Fruit fly (Drosophila melanogaster) whole organism: ENCODE results near the gene Toll-9.

Experiments
- EcR ChIP-seq, 2 experiments: fragments of >200 bp; optimal IDR thresholded peaks; 2 replicates each; lab custom pipeline; 2017; ENCODE audit warnings: missing biosample characterization in 2 of 2, missing genetic modification characterization in 2 of 2, missing genetic modification reagents in 2 of 2
- pan ChIP-seq: fragments of >200 bp; optimal IDR thresholded peaks from 2 replicates; lab custom pipeline; 2017
- psq ChIP-seq: fragments of >200 bp; optimal IDR thresholded peaks from 2 replicates; lab custom pipeline; 2017
- usp ChIP-seq: fragments of >200 bp; optimal IDR thresholded peaks from 2 replicates; lab custom pipeline; 2017; ENCODE audit warnings: missing biosample characterization, missing genetic modification characterization, mixed read lengths

DNA sequence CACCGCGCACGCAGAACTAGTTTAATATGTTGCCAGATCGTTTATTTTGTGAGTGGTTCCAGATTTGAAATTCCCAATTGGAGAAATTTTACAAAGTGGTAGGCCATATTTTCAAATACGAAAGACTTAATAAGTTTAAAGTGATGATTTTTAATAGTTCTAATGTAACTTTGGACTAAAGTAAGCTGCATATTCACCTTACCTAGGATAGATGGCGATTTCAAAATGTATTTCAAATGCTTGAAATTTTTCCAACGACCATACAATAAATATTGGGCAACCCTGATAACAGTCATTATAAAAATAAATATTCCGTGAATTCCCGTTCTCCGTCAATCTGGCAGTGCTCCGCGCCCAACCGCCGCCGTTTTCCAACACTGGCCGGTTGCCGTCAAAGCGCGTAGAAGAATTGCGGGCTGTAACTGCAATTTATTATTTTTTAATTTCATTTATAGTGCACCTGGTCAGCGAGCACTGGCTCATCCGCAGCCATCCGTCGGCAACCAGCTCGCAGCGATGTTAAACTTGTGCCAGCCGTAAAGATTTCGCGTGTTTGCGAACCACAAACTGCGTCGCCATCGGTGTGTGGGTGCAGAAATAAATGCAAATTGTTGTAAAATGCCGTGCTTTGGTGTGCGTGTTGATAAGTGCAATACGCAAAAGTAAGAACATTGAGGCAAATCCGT, 9.5 kb upstream of the Toll-9 start, which contains the start of the genes Ide and RhoBTB:
- TF ChIP-seq usp, result no peak
- no peak for TF ChIP-seq pan (lab: Kevin White, UChicago)
- TF ChIP-seq EcR (GFP tag; optimal IDR thresholded peaks at IDR 0.05; lab: Kevin White, UChicago), result no peak
- no peak for TF ChIP-seq psq (lab: Kevin White, UChicago)
